Worm (Caenorhabditis elegans) whole organism, L1 larva: ENCODE measurements around the gene srj-25.

Experiments
- C04F5.9 ChIP-seq: sonication (generic microtip); optimal IDR thresholded peaks from 2 replicates; lab custom pipeline; 2016; ENCODE audit warnings: missing genetic modification characterization, missing compliant biosample characterization
- C16A3.4 ChIP-seq: fragments of 150-350 bp; optimal IDR thresholded peaks from 2 replicates; lab custom pipeline; 2014; ENCODE audit warnings: missing biosample characterization, missing genetic modification characterization
- C34B4.2 ChIP-seq: sonication (generic microtip); optimal IDR thresholded peaks from 2 replicates; lab custom pipeline; 2017; ENCODE audit warnings: mild to moderate bottlenecking, missing genetic modification characterization, missing compliant biosample characterization
- F16B12.6 ChIP-seq: fragments of 150-350 bp; optimal IDR thresholded peaks from 2 replicates; lab custom pipeline; 2014; ENCODE audit warnings: missing biosample characterization, missing genetic modification characterization
- alr-1 ChIP-seq: fragments of 200-800 bp; sonication (Bioruptor generic); optimal IDR thresholded peaks from 2 replicates; lab custom pipeline; 2018; ENCODE audit warnings: borderline replicate concordance, mild to moderate bottlenecking, missing genetic modification characterization, missing compliant biosample characterization
- aly-2 ChIP-seq: fragments of 150-350 bp; optimal IDR thresholded peaks from 2 replicates; lab custom pipeline; 2014; ENCODE audit warnings: missing biosample characterization, missing genetic modification characterization
- ama-1 ChIP-seq: fragments of 150-350 bp; optimal IDR thresholded peaks from 2 replicates; lab custom pipeline; 2014
- blmp-1 ChIP-seq: fragments of 150-350 bp; optimal IDR thresholded peaks from 2 replicates; lab custom pipeline; 2014; ENCODE audit warnings: missing biosample characterization, missing genetic modification characterization
- dsc-1 ChIP-seq: sonication (generic microtip); optimal IDR thresholded peaks from 2 replicates; lab custom pipeline; 2016; ENCODE audit warnings: mild to moderate bottlenecking, missing genetic modification characterization, missing compliant biosample characterization
- efl-1 ChIP-seq, 4 experiments: fragments of 150-350 bp; optimal IDR thresholded peaks in 3 of 4; peaks in 1 of 4; 1 replicate in 1 of 4; 2 replicates in 3 of 4; lab custom pipeline; 2014; ENCODE audit warnings: missing biosample characterization in 2 of 4, missing genetic modification characterization in 2 of 4, missing genetic modification reagents in 2 of 4
- egl-13 ChIP-seq: sonication (generic microtip); optimal IDR thresholded peaks from 2 replicates; lab custom pipeline; 2016; ENCODE audit warnings: missing genotype, missing genetic modification reagents, missing genetic modification characterization, missing compliant biosample characterization
- elt-2 ChIP-seq: sonication (generic microtip); optimal IDR thresholded peaks from 2 replicates; lab custom pipeline; 2016; ENCODE audit warnings: missing genetic modification characterization, mild to moderate bottlenecking, inconsistent platforms, missing compliant biosample characterization, missing genetic modification reagents
- elt-3 ChIP-seq, 6 experiments: fragments of 150-350 bp in 1 of 6; sonication (generic microtip); optimal IDR thresholded peaks; 2 replicates each; lab custom pipeline; 2017 to 2018; ENCODE audit warnings: missing biosample characterization in 6 of 6, missing genetic modification characterization in 6 of 6, inconsistent platforms in 1 of 6
- fkh-10 ChIP-seq: sonication (generic microtip); optimal IDR thresholded peaks from 2 replicates; lab custom pipeline; 2017; ENCODE audit warnings: missing biosample characterization, missing genetic modification reagents, missing genetic modification characterization
- fkh-4 ChIP-seq: sonication (generic microtip); optimal IDR thresholded peaks from 2 replicates; lab custom pipeline; 2016; ENCODE audit warnings: missing compliant biosample characterization, missing genetic modification characterization, borderline replicate concordance
- fos-1 ChIP-seq: fragments of 150-350 bp; optimal IDR thresholded peaks from 2 replicates; lab custom pipeline; 2014; ENCODE audit warnings: missing biosample characterization, missing genetic modification characterization
- hlh-17 ChIP-seq: fragments of 200-800 bp; sonication (Bioruptor generic); optimal IDR thresholded peaks from 2 replicates; lab custom pipeline; 2018; ENCODE audit warnings: missing genetic modification characterization, mild to moderate bottlenecking, missing compliant biosample characterization, moderate library complexity, borderline replicate concordance
- hpl-2 ChIP-seq: fragments of 150-350 bp; optimal IDR thresholded peaks from 2 replicates; lab custom pipeline; 2014; ENCODE audit warnings: missing biosample characterization, missing genetic modification reagents, missing genetic modification characterization
- lin-13 ChIP-seq: fragments of 150-350 bp; optimal IDR thresholded peaks from 2 replicates; lab custom pipeline; 2014; ENCODE audit warnings: missing biosample characterization, missing genetic modification reagents, missing genetic modification characterization
- lin-35 ChIP-seq, 2 experiments: fragments of 150-350 bp; optimal IDR thresholded peaks; 2 replicates each; lab custom pipeline; 2014; ENCODE audit warnings: missing biosample characterization in 2 of 2, missing genetic modification characterization in 2 of 2, missing genetic modification reagents in 2 of 2
- lin-39 ChIP-seq: fragments of 150-350 bp; optimal IDR thresholded peaks from 2 replicates; lab custom pipeline; 2014; ENCODE audit warnings: missing biosample characterization, missing genetic modification reagents, missing genetic modification characterization
- lir-3 ChIP-seq: sonication (generic microtip); optimal IDR thresholded peaks from 2 replicates; lab custom pipeline; 2016; ENCODE audit warnings: mild to moderate bottlenecking, missing genetic modification characterization, moderate library complexity, missing compliant biosample characterization; ENCODE audit not compliant: poor library complexity
- mef-2 ChIP-seq: fragments of 150-350 bp; optimal IDR thresholded peaks from 2 replicates; lab custom pipeline; 2014; ENCODE audit warnings: missing biosample characterization, missing genetic modification characterization
- nhr-11 ChIP-seq: fragments of 150-350 bp; optimal IDR thresholded peaks from 2 replicates; lab custom pipeline; 2014; ENCODE audit warnings: missing biosample characterization, missing genetic modification characterization
- nhr-28 ChIP-seq: fragments of 150-350 bp; optimal IDR thresholded peaks from 2 replicates; lab custom pipeline; 2014; ENCODE audit warnings: missing biosample characterization, missing genetic modification characterization
- nhr-47 ChIP-seq: sonication (generic microtip); optimal IDR thresholded peaks from 2 replicates; lab custom pipeline; 2016; ENCODE audit warnings: mild to moderate bottlenecking, missing genetic modification characterization, moderate library complexity, missing compliant biosample characterization
- nhr-77 ChIP-seq: fragments of 150-350 bp; optimal IDR thresholded peaks from 2 replicates; lab custom pipeline; 2014; ENCODE audit warnings: missing biosample characterization, missing genetic modification characterization
- nhr-85 ChIP-seq: sonication (generic microtip); peaks from one replicate; lab custom pipeline; 2016; ENCODE audit warnings: missing genetic modification characterization, inconsistent platforms, missing compliant biosample characterization
- nhr-90 ChIP-seq: sonication (generic microtip); optimal IDR thresholded peaks from 2 replicates; lab custom pipeline; 2016; ENCODE audit warnings: mild to moderate bottlenecking, missing genetic modification characterization, missing compliant biosample characterization; ENCODE audit not compliant: poor library complexity
- pqm-1 ChIP-seq: sonication (generic microtip); optimal IDR thresholded peaks from 3 replicates; lab custom pipeline; 2017; ENCODE audit warnings: missing biosample characterization, missing genetic modification characterization
- rnt-1 ChIP-seq: sonication (generic microtip); optimal IDR thresholded peaks from 2 replicates; lab custom pipeline; 2016; ENCODE audit warnings: mild to moderate bottlenecking, missing genetic modification characterization, moderate library complexity, missing compliant biosample characterization
- snpc-4 ChIP-seq: fragments of 150-350 bp; optimal IDR thresholded peaks from 2 replicates; lab custom pipeline; 2014; ENCODE audit warnings: missing biosample characterization, missing genetic modification characterization
- snu-23 ChIP-seq: sonication (generic microtip); optimal IDR thresholded peaks from 2 replicates; lab custom pipeline; 2016; ENCODE audit warnings: missing genetic modification characterization, missing compliant biosample characterization
- sup-37 ChIP-seq: fragments of 200-800 bp; sonication (Bioruptor generic); optimal IDR thresholded peaks from 2 replicates; lab custom pipeline; 2018; ENCODE audit warnings: mild to moderate bottlenecking, missing genetic modification characterization, missing compliant biosample characterization
- tbx-2 ChIP-seq: sonication (generic microtip); optimal IDR thresholded peaks from 2 replicates; lab custom pipeline; 2016; ENCODE audit warnings: missing genetic modification characterization, missing compliant biosample characterization
- tlp-1 ChIP-seq: fragments of 150-350 bp; optimal IDR thresholded peaks from 2 replicates; lab custom pipeline; 2014; ENCODE audit warnings: missing biosample characterization, missing genetic modification characterization
- unc-30 ChIP-seq: sonication (generic microtip); optimal IDR thresholded peaks from 2 replicates; lab custom pipeline; 2017; ENCODE audit warnings: missing biosample characterization, missing genetic modification characterization
- unc-86 ChIP-seq: sonication (generic microtip); optimal IDR thresholded peaks from 2 replicates; lab custom pipeline; 2016; ENCODE audit warnings: missing genetic modification characterization, missing compliant biosample characterization
- unc-98 ChIP-seq: fragments of 200-800 bp; sonication (Bioruptor generic); IDR thresholded peaks from 2 replicates; pipeline ENCODE4 v1.3.6; 2022; ENCODE audit warnings: missing genetic modification characterization, missing compliant biosample characterization
- vab-15 ChIP-seq: sonication (generic microtip); optimal IDR thresholded peaks from 2 replicates; lab custom pipeline; 2017; ENCODE audit warnings: missing genotype, mild to moderate bottlenecking, missing genetic modification characterization, missing compliant biosample characterization
- zip-4 ChIP-seq: fragments of 200-800 bp; sonication (Bioruptor generic); optimal IDR thresholded peaks from 2 replicates; lab custom pipeline; 2018; ENCODE audit warnings: mild to moderate bottlenecking, missing genetic modification characterization, moderate library complexity, missing compliant biosample characterization

srj-25 gene

DNA sequence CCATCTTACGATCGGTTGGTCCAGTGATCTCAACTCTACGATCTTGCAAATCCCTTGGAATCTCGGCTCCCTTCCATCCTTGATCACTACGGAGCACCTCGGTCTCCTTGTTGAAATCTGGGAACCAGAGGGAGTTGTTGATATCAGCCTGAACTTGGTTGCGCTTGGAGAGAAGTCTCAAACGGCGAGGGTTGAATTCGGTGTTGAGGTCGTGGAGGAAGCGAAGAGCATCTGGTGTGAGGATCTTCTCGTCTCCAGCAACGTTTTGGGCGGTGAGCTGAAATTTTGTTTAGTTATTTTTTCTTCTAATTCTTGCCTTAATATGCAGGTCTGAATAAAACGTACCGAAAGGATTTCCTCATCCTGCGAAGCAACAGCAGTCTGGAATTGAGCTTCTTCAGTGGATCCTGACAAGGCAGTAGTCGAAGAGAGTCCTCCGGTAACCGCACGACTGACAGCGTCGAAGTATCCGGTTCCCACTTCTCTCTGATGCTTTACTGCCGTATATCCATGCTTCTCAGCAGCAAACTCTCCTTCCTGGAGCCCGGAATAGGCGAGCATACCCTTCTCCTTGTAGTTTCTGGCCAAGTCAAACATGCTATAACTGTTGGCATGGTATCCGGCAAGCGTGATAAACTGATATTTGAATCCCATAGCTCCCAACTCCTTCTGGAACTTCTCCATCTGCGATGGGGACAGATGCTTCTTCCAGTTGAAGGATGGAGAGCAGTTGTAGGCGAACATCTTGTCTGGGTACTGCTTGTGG, 10.1 kb downstream of the srj-25 start:
- TF ChIP-seq F16B12.6 = no peak
- no peak for TF ChIP-seq unc-86
- no peak for TF ChIP-seq efl-1 (optimal IDR thresholded peaks at IDR 0.05; lab: Kevin White, UChicago)
- peak in 1 of 2 experiments; percentile 82 for TF ChIP-seq efl-1 (GFP tag; optimal IDR thresholded peaks at IDR 0.05 in 1 of 2; lab: Kevin White, UChicago)
- peak; percentile 7 for TF ChIP-seq lir-3 (tag; lab: Kevin White, UChicago)
- peak in 1 of 6 experiments; percentile 38 for TF ChIP-seq elt-3 (tag; optimal IDR thresholded peaks at IDR 0.05; lab: Kevin White, UChicago)
- TF ChIP-seq lin-35 (GFP tag; optimal IDR thresholded peaks at IDR 0.05; lab: Kevin White, UChicago) = peak in 1 of 2 experiments; percentile 58
- no peak for TF ChIP-seq nhr-28 (tag; lab: Kevin White, UChicago)
- no peak for TF ChIP-seq fkh-4 (tag; lab: Kevin White, UChicago)
- TF ChIP-seq aly-2 (tag; lab: Kevin White, UChicago) = peak; percentile 1
- TF ChIP-seq ama-1 (lab: Kevin White, UChicago) = peak; percentile 66

DNA sequence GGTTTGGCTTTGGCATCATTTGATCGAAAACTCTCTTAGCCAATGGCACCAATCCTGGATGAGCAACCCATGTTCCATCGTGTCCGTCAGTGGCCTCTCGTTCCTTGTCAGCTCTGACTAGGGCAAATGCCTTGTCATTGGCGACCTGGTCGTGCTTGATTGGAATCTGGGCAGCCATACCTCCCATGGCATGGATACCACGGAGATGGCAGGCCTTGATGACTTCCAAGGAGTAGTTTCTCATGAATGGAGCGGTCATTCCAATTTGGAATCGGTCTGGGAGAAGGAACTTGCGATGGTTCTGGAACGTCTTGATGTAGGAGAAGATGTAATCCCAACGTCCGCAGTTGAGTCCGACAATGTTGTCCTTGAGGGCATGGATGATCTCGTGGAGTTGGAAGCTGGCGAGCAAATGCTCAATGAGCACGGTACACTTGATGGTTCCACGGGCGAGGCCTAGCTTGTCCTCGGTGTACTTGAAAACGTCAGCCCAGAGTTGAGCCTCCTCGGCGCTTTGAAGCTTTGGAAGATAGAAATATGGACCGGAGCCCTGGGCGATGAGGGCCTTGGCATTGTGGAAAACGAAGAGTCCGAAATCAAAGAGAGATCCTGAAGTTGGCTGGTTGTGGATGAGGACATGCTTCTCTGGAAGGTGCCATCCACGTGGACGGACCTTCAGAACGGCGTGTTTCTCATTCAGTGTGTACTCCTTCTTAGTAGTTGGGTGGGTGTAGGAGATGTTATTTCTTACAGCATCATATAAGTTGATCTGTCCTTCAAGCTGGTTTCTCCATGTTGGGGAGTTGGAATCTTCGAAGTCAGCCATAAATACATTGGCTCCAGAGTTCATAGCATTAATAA, 10.9 kb downstream of the srj-25 start:
- TF ChIP-seq efl-1 (optimal IDR thresholded peaks at IDR 0.05; lab: Kevin White, UChicago) (no peak), efl-1 (GFP tag; optimal IDR thresholded peaks at IDR 0.05 in 1 of 2; lab: Kevin White, UChicago) (peak in 1 of 2 experiments; percentile 84), C04F5.9 (tag; lab: Kevin White, UChicago) (peak; percentile 31), lin-39 (no peak), fkh-10 (no peak), C16A3.4 (tag; lab: Kevin White, UChicago) (peak; percentile 32), sup-37 (peak; percentile 5), alr-1 (tag; lab: Kevin White, UChicago) (no peak), snu-23 (GFP tag; lab: Kevin White, UChicago) (peak; percentile 27), lin-35 (GFP tag; optimal IDR thresholded peaks at IDR 0.05; lab: Kevin White, UChicago) (no peak), hlh-17 (no peak), nhr-85 (tag; lab: Kevin White, UChicago) (peak; percentile 49), egl-13 (tag; lab: Kevin White, UChicago) (no peak), ama-1 (lab: Kevin White, UChicago) (peak; percentile 92), aly-2 (tag; lab: Kevin White, UChicago) (peak; percentile 34)

DNA sequence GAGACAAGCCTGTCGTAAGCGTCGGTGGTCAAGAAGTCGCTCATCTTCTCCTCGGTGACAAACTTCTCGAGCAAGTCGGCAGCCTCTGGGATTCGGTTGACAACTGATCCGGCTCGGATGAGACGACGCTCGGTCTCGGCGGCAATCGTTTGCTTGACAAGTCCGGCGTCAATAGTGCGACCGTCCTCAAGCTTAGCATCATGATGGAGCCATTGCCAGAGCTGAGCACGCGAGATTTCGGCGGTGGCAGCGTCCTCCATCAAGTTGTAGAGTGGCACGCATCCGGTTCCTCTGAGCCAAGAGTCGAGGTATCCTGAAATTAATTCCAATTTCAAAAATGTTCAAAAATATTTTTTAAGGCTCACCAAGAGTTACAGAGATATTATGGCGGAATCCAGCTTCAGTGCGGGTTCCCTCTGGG, 11.6 kb downstream of the srj-25 start:
- peak; percentile 10 for TF ChIP-seq lir-3 (tag; lab: Kevin White, UChicago)
- no peak for TF ChIP-seq pqm-1 (tag; lab: Kevin White, UChicago)
- TF ChIP-seq fos-1 (tag; lab: Kevin White, UChicago) = no peak
- TF ChIP-seq nhr-47 = no peak
- TF ChIP-seq rnt-1 (tag; lab: Kevin White, UChicago) = peak; percentile 9
- TF ChIP-seq efl-1 (optimal IDR thresholded peaks at IDR 0.05; lab: Kevin White, UChicago) = no peak
- TF ChIP-seq efl-1 (GFP tag; optimal IDR thresholded peaks at IDR 0.05 in 1 of 2; lab: Kevin White, UChicago) = peak in 1 of 2 experiments; percentile 93
- no peak for TF ChIP-seq dsc-1 (tag; lab: Kevin White, UChicago)
- no peak for TF ChIP-seq blmp-1 (tag; lab: Kevin White, UChicago)
- no peak for TF ChIP-seq C34B4.2
- peak; percentile 60 for TF ChIP-seq ama-1 (lab: Kevin White, UChicago)
- TF ChIP-seq nhr-77 (tag; lab: Kevin White, UChicago) = no peak
- no peak for TF ChIP-seq unc-30 (tag; lab: Kevin White, UChicago)
- peak; percentile 8 for TF ChIP-seq elt-2
- no peak for TF ChIP-seq sup-37
- TF ChIP-seq zip-4 (GFP tag; lab: Kevin White, UChicago) = no peak
- TF ChIP-seq nhr-90 (tag; lab: Kevin White, UChicago) = peak; percentile 56
- no peak for TF ChIP-seq nhr-11 (tag; lab: Kevin White, UChicago)
- TF ChIP-seq F16B12.6 = no peak
- no peak for TF ChIP-seq tbx-2 (tag; lab: Kevin White, UChicago)
- no peak for TF ChIP-seq hpl-2 (GFP tag; lab: Kevin White, UChicago)
- TF ChIP-seq mef-2 (tag; lab: Kevin White, UChicago) = no peak
- no peak for TF ChIP-seq tlp-1 (tag; lab: Kevin White, UChicago)
- no peak for TF ChIP-seq unc-98 (GFP tag; lab: Robert Waterston, UW)
- TF ChIP-seq hlh-17 = no peak
- TF ChIP-seq lin-13 (GFP tag; lab: Kevin White, UChicago) = no peak
- peak; percentile 97 for TF ChIP-seq aly-2 (tag; lab: Kevin White, UChicago)
- TF ChIP-seq snpc-4 = no peak
- TF ChIP-seq vab-15 (tag; lab: Kevin White, UChicago) = no peak
